Worm (Caenorhabditis elegans): Measurements from ENCODE around the gene F18H3.4.
A peak's percentile ranks its signal among the peaks of the same experiment; 100 is the strongest.

DNA sequence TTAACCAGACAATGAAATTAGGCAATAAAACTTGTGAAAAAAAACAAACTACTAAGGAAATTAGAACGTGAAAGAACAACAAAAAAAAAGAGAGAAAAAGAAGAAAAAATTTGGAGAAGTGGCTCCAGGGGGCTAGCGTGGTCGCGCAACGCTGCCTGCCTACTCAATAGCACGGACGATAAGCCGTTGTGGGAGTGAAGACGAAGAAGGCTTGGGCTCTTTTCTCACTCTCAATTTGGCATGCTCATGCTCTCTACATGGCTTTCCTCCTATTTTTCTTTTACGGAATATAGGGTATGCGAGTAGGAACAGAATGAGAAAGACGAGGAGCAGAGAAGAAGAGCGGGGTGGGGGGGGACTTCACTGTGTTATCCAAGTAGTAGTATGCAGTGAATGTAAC lies 26.6 kb upstream of the F18H3.4 start:
- TF ChIP-seq unc-62 (GFP tag; optimal IDR thresholded peaks at IDR 0.05) (no peak), lin-35 (GFP tag; optimal IDR thresholded peaks at IDR 0.05) (peak in 1 of 2 experiments; percentile 5), mab-9 (GFP tag; IDR thresholded peaks at IDR 0.05) (no peak), nhr-47 (tag; optimal IDR thresholded peaks at IDR 0.05) (peak; percentile 51), elt-2 (tag; optimal IDR thresholded peaks at IDR 0.05) (no peak), jun-1 (tag; optimal IDR thresholded peaks at IDR 0.05) (no peak), sox-4 (tag; optimal IDR thresholded peaks at IDR 0.05) (no peak), mdl-1 (tag; optimal IDR thresholded peaks at IDR 0.05) (no peak), lin-39 (tag; optimal IDR thresholded peaks at IDR 0.05) (no peak), nhr-12 (tag; optimal IDR thresholded peaks at IDR 0.05) (no peak), efl-3 (GFP tag; optimal IDR thresholded peaks at IDR 0.05) (no peak)

Measured in whole organism, L1 larva.